Worm (Caenorhabditis elegans) whole organism, late embryonic: ENCODE measurements around the gene Y57E12B.1.

Source experiments
- ceh-45 ChIP-seq: fragments of 200-800 bp; sonication (Bioruptor generic); IDR thresholded peaks from 2 replicates; pipeline ENCODE4 v1.3.6; 2022; ENCODE audit warnings: missing genetic modification reagents, missing genetic modification characterization, missing compliant biosample characterization
- nhr-11 ChIP-seq: fragments of 150-350 bp; optimal IDR thresholded peaks from 2 replicates; lab custom pipeline; 2014; ENCODE audit warnings: missing biosample characterization, missing genetic modification characterization
- tbx-7 ChIP-seq: sonication (generic microtip); optimal IDR thresholded peaks from 2 replicates; lab custom pipeline; 2016; ENCODE audit warnings: missing genotype, missing genetic modification characterization, missing compliant biosample characterization
- unc-3 ChIP-seq, 2 experiments: fragments of 200-800 bp in 1 of 2; sonication (Bioruptor generic) in 1 of 2; sonication (generic microtip) in 1 of 2; conservative IDR thresholded peaks in 1 of 2; optimal IDR thresholded peaks in 1 of 2; 2 replicates each; pipeline versions ENCODE4 v1.3.6 to Lab custom; 2016 to 2022; ENCODE audit warnings: missing compliant biosample characterization in 2 of 2, missing genetic modification characterization in 2 of 2, missing genetic modification reagents in 1 of 2

ce11 chrV:6953797-6954196 lies 5.5 kb downstream of the Y57E12B.1 start, which contains the start of gene srg-31:
- TF ChIP-seq unc-3 (GFP tag; conservative IDR thresholded peaks at IDR 0.05; lab: Robert Waterston, UW) (no peak), unc-3 (tag; optimal IDR thresholded peaks at IDR 0.05; lab: Kevin White, UChicago) (no peak), tbx-7 (no peak), ceh-45 (GFP tag; lab: Robert Waterston, UW) (no peak), nhr-11 (no peak)
